Worm (Caenorhabditis elegans): ENCODE measurements around the gene B0507.3.

- TF ChIP-seq ama-1 (optimal IDR thresholded peaks at IDR 0.05) (no peak), tra-4 (tag; optimal IDR thresholded peaks at IDR 0.05) (no peak), ceh-36 (tag; optimal IDR thresholded peaks at IDR 0.05) (no peak), tbx-37 (GFP tag; conservative IDR thresholded peaks at IDR 0.05) (no peak), ceh-13 (GFP tag; optimal IDR thresholded peaks at IDR 0.05) (no peak), hmg-4 (GFP tag; optimal IDR thresholded peaks at IDR 0.05) (no peak), hmbx-1 (tag; optimal IDR thresholded peaks at IDR 0.05) (no peak), aly-1 (tag; optimal IDR thresholded peaks at IDR 0.05) (no peak), F13C5.2 (tag; optimal IDR thresholded peaks at IDR 0.05) (no peak), pes-1 (GFP tag; IDR thresholded peaks at IDR 0.05) (no peak), B0310.2 (tag; optimal IDR thresholded peaks at IDR 0.05) (no peak), scrt-1 (GFP tag; IDR thresholded peaks at IDR 0.05) (no peak)
Observed at ce11 chrV:8739136-8739535, 29.6 kb upstream of the B0507.3 start, which contains the start of gene ZC196.2.

Data from whole organism, early embryonic.